Fruit fly (Drosophila melanogaster): ENCODE measurements around the gene CG7987.

Gene CG7987

dm6 chr3R:14576692-14577646, 1.3 kb upstream of the CG7987 start, which contains the start of gene stumps:
stumps (plus strand) TSS chr3R:14577217.
- TF ChIP-seq Myc (optimal IDR thresholded peaks at IDR 0.05): no peak
- no peak for TF ChIP-seq Sin3A (optimal IDR thresholded peaks at IDR 0.05)
- TF ChIP-seq psq (optimal IDR thresholded peaks at IDR 0.05): no peak
- no peak for TF ChIP-seq ttk (optimal IDR thresholded peaks at IDR 0.05)
- no peak for TF ChIP-seq h (optimal IDR thresholded peaks at IDR 0.05)
- no peak for TF ChIP-seq insv (optimal IDR thresholded peaks at IDR 0.05)

- no peak for TF ChIP-seq insv (optimal IDR thresholded peaks at IDR 0.05)
Observed at dm6 chr3R:14576511-14576691, 714 bp upstream of the CG7987 start, which contains the start of gene CG44094. CG44094 (minus strand) TSS chr3R:14576611.

- TF ChIP-seq h (optimal IDR thresholded peaks at IDR 0.05) (no peak), psq (optimal IDR thresholded peaks at IDR 0.05) (no peak), Sin3A (optimal IDR thresholded peaks at IDR 0.05) (no peak), Myc (optimal IDR thresholded peaks at IDR 0.05) (no peak), insv (optimal IDR thresholded peaks at IDR 0.05) (no peak), ttk (optimal IDR thresholded peaks at IDR 0.05) (no peak)
Observed at dm6 chr3R:14574962-14575717, 547 bp downstream of the CG7987 start.

dm6 chr3R:14569411-14570107, 6.1 kb downstream of the CG7987 start, which contains the start of gene Cys:
Cys (minus strand) TSS chr3R:14569644.
- TF ChIP-seq h (optimal IDR thresholded peaks at IDR 0.05): no peak
- no peak for TF ChIP-seq psq (optimal IDR thresholded peaks at IDR 0.05)
- no peak for TF ChIP-seq Sin3A (optimal IDR thresholded peaks at IDR 0.05)
- TF ChIP-seq ttk (optimal IDR thresholded peaks at IDR 0.05): no peak
- no peak for TF ChIP-seq insv (optimal IDR thresholded peaks at IDR 0.05)
- no peak for TF ChIP-seq Myc (optimal IDR thresholded peaks at IDR 0.05)

dm6 chr3R:14568501-14569137, 7.1 kb downstream of the CG7987 start, which contains the start of gene CG8066:
CG8066 (minus strand) TSS chr3R:14568847.
- no peak for TF ChIP-seq Sin3A (optimal IDR thresholded peaks at IDR 0.05)
- no peak for TF ChIP-seq psq (optimal IDR thresholded peaks at IDR 0.05)
- TF ChIP-seq ttk (optimal IDR thresholded peaks at IDR 0.05): no peak
- no peak for TF ChIP-seq Myc (optimal IDR thresholded peaks at IDR 0.05)
- TF ChIP-seq h (optimal IDR thresholded peaks at IDR 0.05): no peak
- no peak for TF ChIP-seq insv (optimal IDR thresholded peaks at IDR 0.05)

- no peak for TF ChIP-seq psq (optimal IDR thresholded peaks at IDR 0.05)
- no peak for TF ChIP-seq Sin3A (optimal IDR thresholded peaks at IDR 0.05)
- TF ChIP-seq h (optimal IDR thresholded peaks at IDR 0.05): no peak
- no peak for TF ChIP-seq ttk (optimal IDR thresholded peaks at IDR 0.05)
- no peak for TF ChIP-seq Myc (optimal IDR thresholded peaks at IDR 0.05)
- TF ChIP-seq insv (optimal IDR thresholded peaks at IDR 0.05): no peak
Observed at dm6 chr3R:14567796-14568195, 7.9 kb downstream of the CG7987 start.

- no peak for TF ChIP-seq Sin3A (optimal IDR thresholded peaks at IDR 0.05)
- TF ChIP-seq ttk (optimal IDR thresholded peaks at IDR 0.05): no peak
- TF ChIP-seq insv (optimal IDR thresholded peaks at IDR 0.05): no peak
Observed at dm6 chr3R:14567329-14567728, 8.4 kb downstream of the CG7987 start, which contains the start of gene CG31313. CG31313 (minus strand) TSS chr3R:14567429.

dm6 chr3R:14565065-14565977, 10.4 kb downstream of the CG7987 start, which contains the start of gene CG14852:
CG14852 (plus strand) TSS chr3R:14565927.
- TF ChIP-seq psq (optimal IDR thresholded peaks at IDR 0.05) (no peak), Myc (optimal IDR thresholded peaks at IDR 0.05) (no peak)

- TF ChIP-seq Sin3A (optimal IDR thresholded peaks at IDR 0.05) (no peak), Myc (optimal IDR thresholded peaks at IDR 0.05) (no peak), psq (optimal IDR thresholded peaks at IDR 0.05) (no peak), h (optimal IDR thresholded peaks at IDR 0.05) (no peak), ttk (optimal IDR thresholded peaks at IDR 0.05) (no peak), insv (optimal IDR thresholded peaks at IDR 0.05) (no peak)
Observed at dm6 chr3R:14564705-14565064, 11.0 kb downstream of the CG7987 start, which contains the start of gene CG8087. CG8087 (minus strand) TSS chr3R:14564805.

- TF ChIP-seq ttk (optimal IDR thresholded peaks at IDR 0.05): no peak
Observed at dm6 chr3R:14562040-14562439, 13.6 kb downstream of the CG7987 start, which contains the start of gene CG14851. CG14851 (plus strand) TSS chr3R:14562340.

- TF ChIP-seq psq (optimal IDR thresholded peaks at IDR 0.05) (no peak), insv (optimal IDR thresholded peaks at IDR 0.05) (no peak), Myc (optimal IDR thresholded peaks at IDR 0.05) (no peak), h (optimal IDR thresholded peaks at IDR 0.05) (no peak), ttk (optimal IDR thresholded peaks at IDR 0.05) (no peak), Sin3A (optimal IDR thresholded peaks at IDR 0.05) (no peak)
Observed at dm6 chr3R:14560635-14561034, 15.1 kb downstream of the CG7987 start, which contains the start of gene Jig. Jig (plus strand) TSS chr3R:14560935.

All from Kc167 (cell line).